Worm (Caenorhabditis elegans): ENCODE measurements around the gene rpac-19.

Gene rpac-19

ce11 chrIII:9619079-9619761, 10.5 kb downstream of the rpac-19 start, which contains the start of gene hlh-11 (continued):
- TF ChIP-seq snpc-4 (tag; optimal IDR thresholded peaks at IDR 0.05): no peak

- TF ChIP-seq unc-39 (tag; optimal IDR thresholded peaks at IDR 0.05): no peak
- TF ChIP-seq hlh-1 (tag; optimal IDR thresholded peaks at IDR 0.05): no peak
- TF ChIP-seq ztf-11 (tag; optimal IDR thresholded peaks at IDR 0.05): no peak
- no peak for TF ChIP-seq ces-1 (GFP tag; optimal IDR thresholded peaks at IDR 0.05)
- TF ChIP-seq bed-3 (GFP tag; optimal IDR thresholded peaks at IDR 0.05): no peak
- TF ChIP-seq ham-2 (GFP tag; optimal IDR thresholded peaks at IDR 0.05): no peak
- TF ChIP-seq mab-5 (tag; optimal IDR thresholded peaks at IDR 0.05): no peak
- no peak for TF ChIP-seq blmp-1 (tag; optimal IDR thresholded peaks at IDR 0.05)
- no peak for TF ChIP-seq M03D4.4 (tag; optimal IDR thresholded peaks at IDR 0.05)
- TF ChIP-seq nhr-76 (tag; optimal IDR thresholded peaks at IDR 0.05): no peak
- no peak for TF ChIP-seq mep-1 (tag; optimal IDR thresholded peaks at IDR 0.05)
- TF ChIP-seq ceh-43 (GFP tag; optimal IDR thresholded peaks at IDR 0.05): no peak
- TF ChIP-seq drap-1 (GFP tag; optimal IDR thresholded peaks at IDR 0.05): no peak
- no peak for TF ChIP-seq sptf-1 (tag; optimal IDR thresholded peaks at IDR 0.05)
- no peak for TF ChIP-seq nhr-2 (tag; optimal IDR thresholded peaks at IDR 0.05)
- TF ChIP-seq elt-1 (tag; optimal IDR thresholded peaks at IDR 0.05; ENCODE audit: borderline replicate concordance, insufficient read depth): no peak
- no peak for TF ChIP-seq pha-4 (tag; optimal IDR thresholded peaks at IDR 0.05)
- TF ChIP-seq unc-120 (tag; optimal IDR thresholded peaks at IDR 0.05; ENCODE audit: poor library complexity, severe bottlenecking): no peak
- no peak for TF ChIP-seq lsy-2 (tag; optimal IDR thresholded peaks at IDR 0.05)
Measured at ce11 chrIII:9617599-9618262, 12.0 kb downstream of the rpac-19 start.

ce11 chrIII:9616933-9617332, 12.8 kb downstream of the rpac-19 start:
- TF ChIP-seq elt-3 (tag; optimal IDR thresholded peaks at IDR 0.05) (no peak), tbx-8 (GFP tag; optimal IDR thresholded peaks at IDR 0.05) (no peak), sem-2 (GFP tag; optimal IDR thresholded peaks at IDR 0.05) (no peak), unc-120 (tag; optimal IDR thresholded peaks at IDR 0.05; ENCODE audit: poor library complexity, severe bottlenecking) (no peak), lin-13 (tag; optimal IDR thresholded peaks at IDR 0.05) (peak; percentile 44), ceh-83 (GFP tag; optimal IDR thresholded peaks at IDR 0.05) (peak; percentile 65), M03D4.4 (tag; optimal IDR thresholded peaks at IDR 0.05) (no peak)

ce11 chrIII:9616426-9616825, 13.3 kb downstream of the rpac-19 start, which contains the start of gene hcp-3:
Gene hcp-3 (minus strand): TSS chrIII:9616470.
- peak; percentile 45 for TF ChIP-seq lsy-2 (tag; optimal IDR thresholded peaks at IDR 0.05)
- TF ChIP-seq lin-13 (tag; optimal IDR thresholded peaks at IDR 0.05): peak; percentile 44
- TF ChIP-seq zip-8 (tag; optimal IDR thresholded peaks at IDR 0.05): no peak
- peak; percentile 49 for TF ChIP-seq mep-1 (tag; optimal IDR thresholded peaks at IDR 0.05)
- TF ChIP-seq M03D4.4 (tag; optimal IDR thresholded peaks at IDR 0.05): peak; percentile 7
- TF ChIP-seq cnd-1 (tag; optimal IDR thresholded peaks at IDR 0.05): no peak
- TF ChIP-seq ces-1 (GFP tag; optimal IDR thresholded peaks at IDR 0.05): peak; percentile 68
- peak; percentile 44 for TF ChIP-seq mls-2 (tag; optimal IDR thresholded peaks at IDR 0.05)

- TF ChIP-seq ces-1 (GFP tag; optimal IDR thresholded peaks at IDR 0.05): no peak
- TF ChIP-seq sptf-1 (tag; optimal IDR thresholded peaks at IDR 0.05): no peak
- TF ChIP-seq ham-2 (GFP tag; optimal IDR thresholded peaks at IDR 0.05): no peak
- TF ChIP-seq sem-2 (GFP tag; optimal IDR thresholded peaks at IDR 0.05): no peak
- no peak for TF ChIP-seq drap-1 (GFP tag; optimal IDR thresholded peaks at IDR 0.05)
- TF ChIP-seq mls-2 (tag; optimal IDR thresholded peaks at IDR 0.05): no peak
- TF ChIP-seq unc-39 (tag; optimal IDR thresholded peaks at IDR 0.05): no peak
- no peak for TF ChIP-seq ceh-83 (GFP tag; optimal IDR thresholded peaks at IDR 0.05)
- TF ChIP-seq flh-1 (GFP tag; optimal IDR thresholded peaks at IDR 0.05): no peak
- no peak for TF ChIP-seq M03D4.4 (tag; optimal IDR thresholded peaks at IDR 0.05)
- no peak for TF ChIP-seq ceh-43 (GFP tag; optimal IDR thresholded peaks at IDR 0.05)
- TF ChIP-seq ceh-39 (tag; optimal IDR thresholded peaks at IDR 0.05): no peak
- TF ChIP-seq pha-4 (tag; optimal IDR thresholded peaks at IDR 0.05): no peak
- no peak for TF ChIP-seq zip-8 (tag; optimal IDR thresholded peaks at IDR 0.05)
Measured at ce11 chrIII:9615114-9615513, 14.6 kb downstream of the rpac-19 start.

Data from whole organism, mixed stage, embryonic.